Worm (Caenorhabditis elegans) whole organism, late embryonic: Measurements from ENCODE around the gene R05G9.5.

Experiments
- C08G9.2 ChIP-seq: sonication (generic microtip); optimal IDR thresholded peaks from 2 replicates; lab custom pipeline; 2016; ENCODE audit warnings: mild to moderate bottlenecking, missing genetic modification characterization, moderate library complexity, missing compliant biosample characterization
- K02D7.2 ChIP-seq: sonication (generic microtip); optimal IDR thresholded peaks from 2 replicates; lab custom pipeline; 2017; ENCODE audit warnings: mild to moderate bottlenecking, missing genetic modification characterization, missing compliant biosample characterization
- T23F11.4 ChIP-seq: fragments of 200-800 bp; sonication (Bioruptor generic); optimal IDR thresholded peaks from 2 replicates; lab custom pipeline; 2018; ENCODE audit warnings: mild to moderate bottlenecking, missing genetic modification characterization, missing compliant biosample characterization
- Y22D7AL.16 ChIP-seq: sonication (generic microtip); optimal IDR thresholded peaks from 2 replicates; lab custom pipeline; 2016; ENCODE audit warnings: missing genetic modification characterization, missing compliant biosample characterization
- ahr-1 ChIP-seq: sonication (generic microtip); optimal IDR thresholded peaks from 2 replicates; lab custom pipeline; 2016; ENCODE audit warnings: missing genetic modification characterization, missing compliant biosample characterization
- ceh-14 ChIP-seq: sonication (generic microtip); optimal IDR thresholded peaks from 2 replicates; lab custom pipeline; 2016; ENCODE audit warnings: missing genotype, missing genetic modification characterization, missing compliant biosample characterization
- ceh-18 ChIP-seq: sonication (generic microtip); optimal IDR thresholded peaks from 2 replicates; lab custom pipeline; 2016; ENCODE audit warnings: missing genetic modification characterization, missing compliant biosample characterization
- ceh-19 ChIP-seq: fragments of 200-800 bp; sonication (Bioruptor generic); optimal IDR thresholded peaks from 2 replicates; lab custom pipeline; 2018; ENCODE audit warnings: mild to moderate bottlenecking, missing genetic modification characterization, missing compliant biosample characterization
- ceh-2 ChIP-seq: sonication (generic microtip); optimal IDR thresholded peaks from 2 replicates; lab custom pipeline; 2016; ENCODE audit warnings: missing genotype, missing genetic modification characterization, missing compliant biosample characterization
- ceh-22 ChIP-seq: sonication (generic microtip); optimal IDR thresholded peaks from 2 replicates; lab custom pipeline; 2017; ENCODE audit warnings: missing biosample characterization, missing genetic modification characterization
- ceh-24 ChIP-seq: sonication (generic microtip); optimal IDR thresholded peaks from 2 replicates; lab custom pipeline; 2016; ENCODE audit warnings: mild to moderate bottlenecking, missing genetic modification characterization, missing compliant biosample characterization
- ceh-30 ChIP-seq: fragments of 150-350 bp; optimal IDR thresholded peaks from 2 replicates; lab custom pipeline; 2014; ENCODE audit warnings: missing biosample characterization, missing genetic modification characterization
- ceh-34 ChIP-seq: sonication (generic microtip); optimal IDR thresholded peaks from 2 replicates; lab custom pipeline; 2016; ENCODE audit warnings: mild to moderate bottlenecking, missing genetic modification characterization, missing compliant biosample characterization
- ceh-6 ChIP-seq: fragments of 200-800 bp; sonication (Bioruptor generic); optimal IDR thresholded peaks from 2 replicates; lab custom pipeline; 2018; ENCODE audit warnings: mild to moderate bottlenecking, missing genetic modification characterization, missing compliant biosample characterization
- dmd-4 ChIP-seq: sonication (generic microtip); optimal IDR thresholded peaks from 2 replicates; lab custom pipeline; 2016; ENCODE audit warnings: borderline replicate concordance, missing genetic modification characterization, missing compliant biosample characterization
- dve-1 ChIP-seq: sonication (generic microtip); optimal IDR thresholded peaks from 2 replicates; lab custom pipeline; 2017; ENCODE audit warnings: antibody characterized with exemption, mild to moderate bottlenecking, missing genetic modification characterization, missing compliant biosample characterization
- elt-2 ChIP-seq: sonication (generic microtip); optimal IDR thresholded peaks from 2 replicates; lab custom pipeline; 2016; ENCODE audit warnings: missing genetic modification reagents, missing genetic modification characterization, missing compliant biosample characterization
- ets-4 ChIP-seq: sonication (generic microtip); optimal IDR thresholded peaks from 2 replicates; lab custom pipeline; 2016; ENCODE audit warnings: missing genetic modification characterization, missing compliant biosample characterization
- eyg-1 ChIP-seq: sonication (generic microtip); optimal IDR thresholded peaks from 2 replicates; lab custom pipeline; 2016; ENCODE audit warnings: missing genotype, missing genetic modification characterization, missing compliant biosample characterization
- fax-1 ChIP-seq: sonication (generic microtip); optimal IDR thresholded peaks from 2 replicates; lab custom pipeline; 2016; ENCODE audit warnings: missing genotype, missing genetic modification characterization, missing compliant biosample characterization
- fkh-10 ChIP-seq: fragments of 150-350 bp; optimal IDR thresholded peaks from 2 replicates; lab custom pipeline; 2014; ENCODE audit warnings: missing biosample characterization, missing genetic modification reagents, missing genetic modification characterization
- fkh-6 ChIP-seq: sonication (generic microtip); optimal IDR thresholded peaks from 2 replicates; lab custom pipeline; 2016; ENCODE audit warnings: missing genetic modification characterization, missing compliant biosample characterization
- hlh-15 ChIP-seq: sonication (generic microtip); optimal IDR thresholded peaks from 2 replicates; lab custom pipeline; 2016; ENCODE audit warnings: missing genetic modification characterization, missing compliant biosample characterization
- hlh-30 ChIP-seq: sonication (generic microtip); optimal IDR thresholded peaks from 2 replicates; lab custom pipeline; 2017; ENCODE audit warnings: antibody characterized with exemption, missing genetic modification characterization, missing compliant biosample characterization; ENCODE audit not compliant: insufficient read depth
- hlh-6 ChIP-seq: sonication (generic microtip); optimal IDR thresholded peaks from 2 replicates; lab custom pipeline; 2016; ENCODE audit warnings: missing genotype, missing genetic modification characterization, missing compliant biosample characterization
- nfya-1 ChIP-seq: sonication (generic microtip); optimal IDR thresholded peaks from 2 replicates; lab custom pipeline; 2017; ENCODE audit warnings: missing genetic modification characterization, mild to moderate bottlenecking, missing compliant biosample characterization, antibody characterized with exemption, moderate library complexity
- nhr-232 ChIP-seq: sonication (generic microtip); optimal IDR thresholded peaks from 2 replicates; lab custom pipeline; 2016; ENCODE audit warnings: missing genetic modification characterization, missing compliant biosample characterization
- npax-4 ChIP-seq: sonication (generic microtip); optimal IDR thresholded peaks from 2 replicates; lab custom pipeline; 2016; ENCODE audit warnings: missing genetic modification characterization, missing compliant biosample characterization
- odd-2 ChIP-seq: sonication (generic microtip); optimal IDR thresholded peaks from 2 replicates; lab custom pipeline; 2017; ENCODE audit warnings: antibody characterized with exemption, mild to moderate bottlenecking, missing genetic modification characterization, missing compliant biosample characterization
- pat-9 ChIP-seq: fragments of 200-800 bp; sonication (Bioruptor generic); optimal IDR thresholded peaks from 2 replicates; lab custom pipeline; 2018; ENCODE audit warnings: mild to moderate bottlenecking, missing genetic modification characterization, moderate library complexity, missing compliant biosample characterization
- pax-1 ChIP-seq: fragments of 150-350 bp; optimal IDR thresholded peaks from 2 replicates; lab custom pipeline; 2014; ENCODE audit warnings: missing biosample characterization, missing genetic modification characterization
- pha-2 ChIP-seq: sonication (generic microtip); optimal IDR thresholded peaks from 2 replicates; lab custom pipeline; 2017; ENCODE audit warnings: mild to moderate bottlenecking, missing genetic modification characterization, missing compliant biosample characterization
- pros-1 ChIP-seq: fragments of 150-350 bp; optimal IDR thresholded peaks from 2 replicates; lab custom pipeline; 2014; ENCODE audit warnings: missing biosample characterization, missing genetic modification reagents, missing genetic modification characterization
- ref-2 ChIP-seq: sonication (generic microtip); optimal IDR thresholded peaks from 2 replicates; lab custom pipeline; 2016; ENCODE audit warnings: missing genetic modification characterization, missing compliant biosample characterization
- sdc-2 ChIP-seq: sonication (generic microtip); optimal IDR thresholded peaks from 2 replicates; lab custom pipeline; 2016; ENCODE audit warnings: missing genotype, missing genetic modification characterization, missing compliant biosample characterization
- sox-2 ChIP-seq: fragments of 200-800 bp; sonication (Bioruptor generic); IDR thresholded peaks from 2 replicates; pipeline ENCODE4 v1.3.6; 2022; ENCODE audit warnings: missing genetic modification reagents, missing genetic modification characterization, missing compliant biosample characterization
- sox-4 ChIP-seq: sonication (generic microtip); optimal IDR thresholded peaks from 2 replicates; lab custom pipeline; 2017; ENCODE audit warnings: mild to moderate bottlenecking, missing genetic modification characterization, inconsistent platforms, missing compliant biosample characterization
- syd-9 ChIP-seq: sonication (generic microtip); optimal IDR thresholded peaks from 2 replicates; lab custom pipeline; 2016; ENCODE audit warnings: mild to moderate bottlenecking, missing genetic modification characterization, moderate library complexity, missing compliant biosample characterization
- tbx-2 ChIP-seq: sonication (generic microtip); optimal IDR thresholded peaks from 2 replicates; lab custom pipeline; 2016; ENCODE audit warnings: missing genetic modification characterization, missing compliant biosample characterization
- ttx-3 ChIP-seq: sonication (generic microtip); optimal IDR thresholded peaks from 2 replicates; lab custom pipeline; 2016; ENCODE audit warnings: missing genetic modification reagents, missing genetic modification characterization, missing compliant biosample characterization
- unc-42 ChIP-seq: sonication (generic microtip); optimal IDR thresholded peaks from 2 replicates; lab custom pipeline; 2016; ENCODE audit warnings: missing genotype, missing genetic modification characterization, missing compliant biosample characterization
- unc-55 ChIP-seq: sonication (generic microtip); optimal IDR thresholded peaks from 2 replicates; lab custom pipeline; 2017; ENCODE audit warnings: missing biosample characterization, missing genetic modification reagents, missing genetic modification characterization
- unc-86 ChIP-seq: sonication (generic microtip); optimal IDR thresholded peaks from 2 replicates; lab custom pipeline; 2016; ENCODE audit warnings: missing genetic modification characterization, missing compliant biosample characterization
- zip-5 ChIP-seq: sonication (generic microtip); optimal IDR thresholded peaks from 2 replicates; lab custom pipeline; 2016; ENCODE audit warnings: missing genetic modification characterization, missing compliant biosample characterization

Gene R05G9.5

ce11 chrII:6496496-6496895, 3.6 kb downstream of the R05G9.5 start:
- TF ChIP-seq pha-2 (no peak), sox-2 (GFP tag; lab: Robert Waterston, UW) (no peak), hlh-15 (no peak), ceh-24 (tag; lab: Kevin White, UChicago) (no peak), ttx-3 (tag; lab: Kevin White, UChicago) (no peak), ahr-1 (no peak), ceh-6 (GFP tag; lab: Kevin White, UChicago) (no peak), zip-5 (tag; lab: Kevin White, UChicago) (no peak)
- TF ChIP-seq, all 69 proteins: peak for 0

- TF ChIP-seq pax-1 (tag; lab: Kevin White, UChicago), result no peak
Measured at ce11 chrII:6493709-6494326, 6.2 kb downstream of the R05G9.5 start.

ce11 chrII:6493139-6493538, 6.9 kb downstream of the R05G9.5 start:
- TF ChIP-seq unc-42 (tag; lab: Kevin White, UChicago), result peak; percentile 84
- TF ChIP-seq ceh-19 (GFP tag; lab: Kevin White, UChicago), result no peak

ce11 chrII:6491817-6492452, 8.1 kb downstream of the R05G9.5 start, which contains the start of the genes T28D9.11 and T28D9.1:
TSS of gene T28D9.11 (minus strand) at chrII:6491993.
TSS of gene T28D9.1 (plus strand) at chrII:6492402.
- TF ChIP-seq unc-55 (GFP tag; lab: Kevin White, UChicago) (peak; percentile 59), C08G9.2 (tag; lab: Kevin White, UChicago) (peak; percentile 49), hlh-30 (tag; lab: Kevin White, UChicago) (no peak), ceh-22 (tag; lab: Kevin White, UChicago) (peak; percentile 19), npax-4 (tag; lab: Kevin White, UChicago) (no peak), ceh-14 (tag; lab: Kevin White, UChicago) (peak; percentile 75), T23F11.4 (GFP tag; lab: Kevin White, UChicago) (peak; percentile 38), ceh-24 (tag; lab: Kevin White, UChicago) (no peak), dve-1 (tag; lab: Kevin White, UChicago) (peak; percentile 5), elt-2 (tag; lab: Kevin White, UChicago) (no peak), K02D7.2 (tag; lab: Kevin White, UChicago) (no peak), ceh-34 (peak; percentile 82), Y22D7AL.16 (tag; lab: Kevin White, UChicago) (no peak), ets-4 (peak; percentile 27), unc-86 (tag; lab: Kevin White, UChicago) (no peak), sox-2 (GFP tag; lab: Robert Waterston, UW) (0 out of 2 replicates have a peak, but pooled peaks have one; percentile 10), ceh-18 (tag; lab: Kevin White, UChicago) (peak; percentile 27), unc-42 (tag; lab: Kevin White, UChicago) (peak; percentile 46), sdc-2 (tag; lab: Kevin White, UChicago) (peak; percentile 37), pha-2 (no peak), nfya-1 (tag; lab: Kevin White, UChicago) (peak; percentile 64), ceh-2 (peak; percentile 28), fkh-6 (peak; percentile 12), fax-1 (peak; percentile 32), ceh-30 (no peak), syd-9 (peak; percentile 61), pat-9 (tag; lab: Kevin White, UChicago) (peak; percentile 48), ref-2 (tag; lab: Kevin White, UChicago) (peak; percentile 41), odd-2 (no peak), ceh-19 (GFP tag; lab: Kevin White, UChicago) (peak; percentile 71), nhr-232 (tag; lab: Kevin White, UChicago) (no peak), pros-1 (tag; lab: Kevin White, UChicago) (peak; percentile 49), ceh-6 (GFP tag; lab: Kevin White, UChicago) (peak; percentile 31), hlh-6 (tag; lab: Kevin White, UChicago) (peak; percentile 16), tbx-2 (tag; lab: Kevin White, UChicago) (peak; percentile 67), eyg-1 (tag; lab: Kevin White, UChicago) (peak; percentile 7), sox-4 (tag; lab: Kevin White, UChicago) (peak; percentile 13), fkh-10 (GFP tag; lab: Kevin White, UChicago) (peak; percentile 10), dmd-4 (tag; lab: Kevin White, UChicago) (peak; percentile 50), zip-5 (tag; lab: Kevin White, UChicago) (peak; percentile 19)
